Worm (Caenorhabditis elegans): Measurements from ENCODE around the gene C55C3.1.

Gene C55C3.1

DNA sequence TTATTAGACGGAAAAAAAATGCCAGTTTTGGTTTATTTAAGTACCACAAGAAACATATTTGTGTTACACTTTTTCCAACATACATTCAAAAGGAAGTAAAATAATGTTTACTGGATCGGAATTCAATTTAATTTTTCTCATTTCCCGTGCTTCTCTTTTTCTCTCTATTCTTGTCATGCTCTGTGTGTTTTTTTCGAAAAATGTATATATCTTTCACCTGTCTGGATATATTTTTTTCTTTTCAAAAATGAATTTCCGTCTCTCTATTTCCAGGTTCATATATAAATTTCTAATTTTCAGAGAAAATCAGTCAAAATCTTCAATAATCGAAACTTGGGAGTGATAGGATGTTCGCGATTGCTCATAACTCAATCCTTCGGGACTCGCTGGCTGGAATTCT lies 16.4 kb downstream of the C55C3.1 start, which contains the start of gene H35B03.1:
H35B03.1 (plus strand) TSS at position 301 of the 400 bp plus-strand sequence.
- no peak for TF ChIP-seq efl-1 (optimal IDR thresholded peaks at IDR 0.05)
- TF ChIP-seq efl-1 (GFP tag; optimal IDR thresholded peaks at IDR 0.05 in 1 of 2): peak in 1 of 2 experiments; percentile 26
- peak; percentile 17 for TF ChIP-seq lin-14 (GFP tag; optimal IDR thresholded peaks at IDR 0.05)
- peak; percentile 21 for TF ChIP-seq fkh-8 (tag; optimal IDR thresholded peaks at IDR 0.05)
- TF ChIP-seq fos-1 (tag; optimal IDR thresholded peaks at IDR 0.05): no peak

- TF ChIP-seq sox-4 (tag; optimal IDR thresholded peaks at IDR 0.05) (no peak), ztf-4 (tag; optimal IDR thresholded peaks at IDR 0.05) (no peak), rnt-1 (tag; optimal IDR thresholded peaks at IDR 0.05) (peak; percentile 79), lin-35 (GFP tag; optimal IDR thresholded peaks at IDR 0.05) (peak; percentile 99), sptf-1 (tag; optimal IDR thresholded peaks at IDR 0.05) (no peak), elt-3 (tag; optimal IDR thresholded peaks at IDR 0.05) (peak in 2 of 6 experiments; percentile 54 to 61), irx-1 (tag; optimal IDR thresholded peaks at IDR 0.05) (peak; percentile 64), nhr-90 (tag; optimal IDR thresholded peaks at IDR 0.05; ENCODE audit: poor library complexity) (peak; percentile 70), lin-15B (tag; optimal IDR thresholded peaks at IDR 0.05) (peak; percentile 66), lsy-2 (tag; optimal IDR thresholded peaks at IDR 0.05) (peak; percentile 85 to 90), C16A3.4 (tag; optimal IDR thresholded peaks at IDR 0.05) (peak; percentile 57), mab-9 (GFP tag; IDR thresholded peaks at IDR 0.05) (no peak), tbx-2 (tag; optimal IDR thresholded peaks at IDR 0.05) (peak; percentile 76), jun-1 (tag; optimal IDR thresholded peaks at IDR 0.05) (peak; percentile 32), nhr-19 (GFP tag; conservative IDR thresholded peaks at IDR 0.05) (peak; percentile 69), nhr-47 (tag; optimal IDR thresholded peaks at IDR 0.05) (peak; percentile 83), blmp-1 (tag; optimal IDR thresholded peaks at IDR 0.05) (peak; percentile 65), xbp-1 (tag; optimal IDR thresholded peaks at IDR 0.05) (peak; percentile 71), lin-39 (tag; optimal IDR thresholded peaks at IDR 0.05) (peak; percentile 72), lin-14 (GFP tag; optimal IDR thresholded peaks at IDR 0.05) (peak; percentile 69), grh-1 (GFP tag; IDR thresholded peaks at IDR 0.05) (no peak), nhr-85 (tag) (peak; percentile 67), mep-1 (tag; optimal IDR thresholded peaks at IDR 0.05) (peak; percentile 64), C04F5.9 (tag; optimal IDR thresholded peaks at IDR 0.05) (peak; percentile 11), mef-2 (tag; optimal IDR thresholded peaks at IDR 0.05) (no peak), C34B4.2 (tag; optimal IDR thresholded peaks at IDR 0.05) (no peak), mdl-1 (tag; optimal IDR thresholded peaks at IDR 0.05) (peak in 1 of 2 experiments; percentile 19), dpl-1 (GFP tag; optimal IDR thresholded peaks at IDR 0.05) (peak; percentile 98 to 99 (median 98)), F16B12.6 (tag; optimal IDR thresholded peaks at IDR 0.05) (peak; percentile 62), nhr-84 (tag; optimal IDR thresholded peaks at IDR 0.05) (no peak), fos-1 (tag; optimal IDR thresholded peaks at IDR 0.05) (peak; percentile 71), lir-3 (tag; optimal IDR thresholded peaks at IDR 0.05; ENCODE audit: poor library complexity) (peak; percentile 35), unc-86 (tag; optimal IDR thresholded peaks at IDR 0.05) (peak; percentile 65), pag-3 (tag; optimal IDR thresholded peaks at IDR 0.05; ENCODE audit: borderline replicate concordance, insufficient read depth) (no peak), aly-2 (tag; optimal IDR thresholded peaks at IDR 0.05) (peak; percentile 69), egl-13 (tag; optimal IDR thresholded peaks at IDR 0.05) (peak; percentile 62), ceh-88 (GFP tag; IDR thresholded peaks at IDR 0.05) (no peak), nhr-71 (tag; optimal IDR thresholded peaks at IDR 0.05) (peak; percentile 84), isw-1 (GFP tag; IDR thresholded peaks at IDR 0.05) (peak; percentile 60), nhr-11 (tag; optimal IDR thresholded peaks at IDR 0.05) (peak; percentile 26), skn-1 (tag; optimal IDR thresholded peaks at IDR 0.05) (peak; percentile 69), fkh-10 (GFP tag; optimal IDR thresholded peaks at IDR 0.05) (peak; percentile 12), hlh-17 (GFP tag; optimal IDR thresholded peaks at IDR 0.05; ENCODE audit: borderline replicate concordance) (no peak), ceh-90 (tag; optimal IDR thresholded peaks at IDR 0.05) (no peak), snpc-4 (tag; optimal IDR thresholded peaks at IDR 0.05) (peak; percentile 39), efl-1 (optimal IDR thresholded peaks at IDR 0.05) (peak; percentile 88 to 98), efl-1 (GFP tag; optimal IDR thresholded peaks at IDR 0.05 in 1 of 2) (peak; percentile 98 to 100), zip-4 (GFP tag; optimal IDR thresholded peaks at IDR 0.05) (no peak), sup-37 (GFP tag; optimal IDR thresholded peaks at IDR 0.05) (no peak)
These were observed 22.7 kb downstream of the C55C3.1 start, which contains the start of gene H35B03.2 for ce11 chrIV:5731597-5731996. H35B03.2 (minus strand) TSS chrIV:5731674.
